Worm (Caenorhabditis elegans) whole organism, L4/young adult: Measurements from ENCODE around the gene srsx-29.

Experiments used
- W03F9.2 ChIP-seq: fragments of 150-350 bp; optimal IDR thresholded peaks from 2 replicates; lab custom pipeline; 2014; ENCODE audit warnings: missing biosample characterization, missing genetic modification characterization
- dao-5 ChIP-seq: sonication (generic microtip); optimal IDR thresholded peaks from 2 replicates; lab custom pipeline; 2016; ENCODE audit warnings: missing genotype, missing genetic modification characterization, moderate library complexity, missing compliant biosample characterization
- him-1 ChIP-seq: sonication (generic microtip); optimal IDR thresholded peaks from 2 replicates; lab custom pipeline; 2016; ENCODE audit warnings: missing genotype, missing genetic modification reagents, missing genetic modification characterization, missing compliant biosample characterization

The srsx-29 gene

DNA sequence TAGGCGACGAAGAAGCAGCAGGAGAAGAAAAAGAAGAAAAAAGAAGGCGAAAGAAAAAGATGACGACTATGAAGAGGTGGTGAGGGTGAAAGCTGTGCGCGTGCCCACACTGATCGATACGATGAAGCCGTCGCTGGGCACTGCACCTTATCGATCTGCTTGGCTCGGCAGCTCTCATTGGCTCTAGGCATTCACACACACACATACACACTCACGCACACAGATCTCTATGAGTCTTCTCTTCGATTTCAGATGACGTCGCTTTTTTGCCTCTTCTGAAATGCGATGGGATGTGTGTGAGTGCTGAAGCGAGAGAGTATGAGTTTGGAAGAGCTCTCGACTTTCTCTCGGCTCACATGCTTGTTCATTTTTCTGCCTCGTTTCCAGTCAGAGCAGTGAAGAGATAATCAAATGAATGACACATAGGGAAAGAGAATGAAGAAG, 19.9 kb downstream of the srsx-29 start:
- TF ChIP-seq dao-5 (tag; lab: Kevin White, UChicago) (no peak), him-1 (tag; lab: Kevin White, UChicago) (peak; percentile 95)

DNA sequence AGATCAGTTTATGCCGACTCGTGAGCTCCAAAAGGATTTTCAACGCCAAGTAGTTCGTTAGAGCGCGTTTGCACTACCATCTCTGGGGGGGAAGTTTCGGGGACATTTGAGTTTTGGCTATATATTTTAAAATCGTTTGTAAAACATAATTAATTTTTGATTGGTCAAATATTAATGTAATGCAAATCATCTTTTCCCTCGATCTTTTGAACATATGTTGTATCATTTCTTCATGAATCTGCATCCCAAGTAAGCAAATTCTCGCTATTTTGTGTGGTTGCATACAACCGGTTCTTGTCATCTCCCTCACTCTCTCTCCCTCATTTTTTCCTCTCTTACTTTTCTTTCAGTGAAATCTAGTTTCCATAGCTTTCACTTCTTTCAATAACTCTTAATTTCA, 23.4 kb downstream of the srsx-29 start:
- TF ChIP-seq him-1 (tag; lab: Kevin White, UChicago) (peak; percentile 40), dao-5 (tag; lab: Kevin White, UChicago) (no peak), W03F9.2 (peak; percentile 55)

DNA sequence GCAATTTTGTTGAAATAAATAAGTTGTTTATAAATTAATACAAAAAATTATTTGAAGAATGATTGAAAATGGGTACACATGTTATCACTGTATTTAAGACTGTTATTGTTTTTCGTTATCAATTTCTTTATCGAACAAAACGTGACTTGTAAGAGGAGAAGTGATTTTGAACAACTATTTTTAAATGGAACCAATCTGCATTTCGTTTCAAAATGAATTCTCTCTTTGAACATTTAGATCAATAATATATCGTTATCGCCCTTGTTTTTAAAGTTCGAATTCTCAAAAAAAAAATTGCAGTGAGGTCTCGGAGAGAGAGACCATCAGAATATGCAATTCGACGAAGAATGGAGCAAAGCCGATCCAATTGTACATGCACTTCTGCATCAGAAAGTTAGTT, 24.4 kb downstream of the srsx-29 start, which contains the start of gene cul-5:
cul-5 (plus strand) TSS at position 301 of the 400 bp plus-strand sequence.
- no peak for TF ChIP-seq W03F9.2
- TF ChIP-seq him-1 (tag; lab: Kevin White, UChicago), result no peak
- TF ChIP-seq dao-5 (tag; lab: Kevin White, UChicago), result no peak

DNA sequence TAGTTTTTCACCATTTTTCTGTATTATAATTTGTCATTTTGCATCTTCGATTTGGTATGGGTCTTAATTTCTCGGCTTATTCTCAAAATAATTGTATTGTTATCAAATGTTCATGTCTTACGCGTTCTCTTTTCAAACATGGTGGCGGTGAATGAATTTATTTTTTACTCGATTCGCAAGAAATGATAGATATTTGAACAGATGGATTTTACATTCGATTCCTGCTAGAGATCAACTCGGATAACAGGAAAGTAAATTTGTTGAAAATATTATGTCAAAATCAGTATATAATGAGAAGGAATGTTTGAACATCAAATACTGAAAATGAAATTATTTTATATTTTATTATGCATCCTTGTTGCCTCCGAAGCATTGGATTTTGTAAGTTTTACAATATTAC, 28.2 kb downstream of the srsx-29 start, which contains the start of gene ZK856.4:
ZK856.4 (plus strand) TSS at position 301 of the 400 bp plus-strand sequence.
- no peak for TF ChIP-seq W03F9.2
- TF ChIP-seq dao-5 (tag; lab: Kevin White, UChicago), result no peak
- TF ChIP-seq him-1 (tag; lab: Kevin White, UChicago), result no peak

DNA sequence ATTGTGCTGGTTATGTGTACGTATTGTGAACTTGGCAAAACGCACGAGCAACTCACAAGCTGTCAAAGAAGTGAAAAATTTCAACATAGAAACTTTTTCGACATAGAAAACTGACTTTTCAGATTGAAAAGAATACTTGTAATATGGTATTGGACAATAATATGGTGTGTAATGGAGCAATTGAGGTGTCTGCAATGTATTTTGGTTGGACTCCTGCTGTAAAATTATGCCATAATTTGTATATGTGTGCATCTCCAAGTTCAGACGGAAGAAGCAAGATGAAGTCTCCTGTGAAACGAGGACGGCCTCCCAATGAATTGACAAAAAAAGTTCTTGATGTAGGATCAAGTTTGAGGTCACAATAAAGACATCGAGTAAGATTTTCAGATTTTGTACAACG, 29.0 kb downstream of the srsx-29 start:
- TF ChIP-seq dao-5 (tag; lab: Kevin White, UChicago), result no peak
- no peak for TF ChIP-seq him-1 (tag; lab: Kevin White, UChicago)
- TF ChIP-seq W03F9.2, result no peak

DNA sequence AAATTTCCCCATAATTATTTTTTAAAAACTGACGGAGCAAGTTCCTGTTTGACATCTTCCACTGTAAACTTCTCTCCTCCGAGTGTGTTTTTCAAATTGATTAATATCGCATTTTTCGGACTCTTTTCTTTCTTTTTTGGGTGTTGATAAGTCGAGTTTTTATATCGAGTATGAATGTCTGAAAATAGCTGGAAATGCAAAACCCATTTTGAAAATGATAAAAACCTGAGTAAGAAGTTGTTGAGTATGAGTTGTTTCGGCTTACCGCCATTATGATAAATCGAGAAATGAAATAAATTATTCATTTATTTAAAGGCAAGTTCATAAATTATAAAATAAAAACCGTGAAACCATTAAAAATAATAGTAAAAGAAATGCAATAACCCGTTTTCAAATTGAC, 30.9 kb downstream of the srsx-29 start, which contains the start of gene ZK856.18:
ZK856.18 (minus strand) TSS at position 289 of the 400 bp plus-strand sequence.
- TF ChIP-seq him-1 (tag; lab: Kevin White, UChicago) (no peak), dao-5 (tag; lab: Kevin White, UChicago) (no peak), W03F9.2 (no peak)

DNA sequence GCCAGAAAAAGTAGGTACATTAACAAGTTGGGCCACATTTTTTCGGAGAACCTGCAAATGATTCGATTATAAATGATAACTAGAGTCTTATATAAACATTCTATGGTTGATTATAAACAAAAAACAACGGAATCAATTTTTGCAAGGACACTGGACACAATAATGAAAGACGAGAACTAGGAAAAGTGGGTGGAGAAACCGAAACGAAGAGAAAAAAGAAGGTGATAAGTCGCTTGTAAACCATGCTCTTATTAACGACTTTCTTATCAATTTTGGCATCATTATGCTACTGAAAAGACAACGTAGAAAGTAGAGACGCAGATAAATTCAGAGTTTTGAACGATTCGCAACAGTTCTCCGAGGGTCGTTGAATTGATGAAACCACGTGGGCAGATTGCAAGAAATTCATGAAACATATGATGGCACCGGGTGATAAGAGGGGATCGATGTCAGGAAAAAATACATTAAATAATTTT, 35.3 kb downstream of the srsx-29 start, which contains the start of gene ZK856.5:
ZK856.5 (minus strand) TSS at position 51 of the 476 bp plus-strand sequence.
- TF ChIP-seq W03F9.2 (no peak), dao-5 (tag; lab: Kevin White, UChicago) (no peak), him-1 (tag; lab: Kevin White, UChicago) (no peak)

DNA sequence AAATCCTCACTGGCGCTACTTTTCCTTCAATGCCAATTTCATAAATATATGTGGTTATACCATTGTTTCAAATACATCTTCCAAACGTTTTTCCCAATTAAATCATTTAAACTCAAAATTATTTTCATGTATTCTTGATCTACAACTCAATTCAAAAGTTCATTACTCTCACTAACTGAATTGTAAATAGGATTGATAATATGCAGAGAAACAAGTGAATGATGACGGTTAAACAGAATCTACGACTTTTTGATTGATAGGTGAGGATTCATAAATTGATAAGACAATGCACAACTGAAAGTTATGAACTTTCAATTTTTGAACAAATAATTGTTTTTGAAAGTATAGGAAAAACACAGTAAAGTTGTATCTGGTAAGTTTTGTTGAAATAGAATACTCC, 36.4 kb downstream of the srsx-29 start:
- TF ChIP-seq W03F9.2, result no peak
- no peak for TF ChIP-seq him-1 (tag; lab: Kevin White, UChicago)
- TF ChIP-seq dao-5 (tag; lab: Kevin White, UChicago), result no peak

DNA sequence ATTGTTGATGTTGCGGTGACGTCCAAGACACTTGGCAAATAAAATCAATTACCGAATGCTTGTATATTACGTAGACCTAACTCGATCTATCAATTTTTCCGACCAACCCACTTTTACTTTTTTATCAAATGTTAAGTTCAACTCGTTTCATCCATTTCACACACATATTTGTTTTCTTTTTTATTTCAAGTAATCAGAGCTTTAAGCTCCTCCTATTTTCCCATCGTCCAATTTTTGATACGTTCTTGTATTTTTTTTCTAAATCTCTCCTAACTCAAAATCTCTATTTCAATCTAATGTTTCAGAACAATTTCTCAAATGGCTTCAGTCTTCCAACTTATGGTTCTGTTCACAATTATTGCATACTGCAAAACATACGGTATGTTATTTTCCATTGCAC, 43.6 kb downstream of the srsx-29 start, which contains the start of gene ZK856.6:
ZK856.6 (plus strand) TSS at position 301 of the 400 bp plus-strand sequence.
- TF ChIP-seq him-1 (tag; lab: Kevin White, UChicago) (no peak), dao-5 (tag; lab: Kevin White, UChicago) (no peak), W03F9.2 (no peak)

DNA sequence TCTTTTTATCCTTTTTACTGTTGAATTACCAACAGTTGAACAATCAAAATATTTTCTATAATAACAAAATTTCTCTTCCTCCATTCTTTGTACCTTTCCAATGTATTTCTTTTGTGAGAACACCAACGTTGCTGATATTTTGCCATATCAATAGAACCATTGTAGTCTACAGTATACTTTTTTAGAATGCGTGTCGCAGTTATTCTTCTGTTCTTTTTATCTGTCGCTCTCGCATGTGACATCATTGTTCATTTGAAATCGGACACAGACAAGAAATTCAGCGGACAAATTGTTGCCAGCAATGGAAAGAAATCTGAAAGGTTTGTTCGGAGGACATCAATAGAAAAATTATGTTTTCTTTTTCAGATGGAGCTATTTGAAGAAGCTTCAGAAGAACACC, 47.1 kb downstream of the srsx-29 start, which contains the start of gene ZK856.7:
ZK856.7 (plus strand) TSS at position 186 of the 400 bp plus-strand sequence.
- TF ChIP-seq W03F9.2 (no peak), dao-5 (tag; lab: Kevin White, UChicago) (no peak), him-1 (tag; lab: Kevin White, UChicago) (no peak)

DNA sequence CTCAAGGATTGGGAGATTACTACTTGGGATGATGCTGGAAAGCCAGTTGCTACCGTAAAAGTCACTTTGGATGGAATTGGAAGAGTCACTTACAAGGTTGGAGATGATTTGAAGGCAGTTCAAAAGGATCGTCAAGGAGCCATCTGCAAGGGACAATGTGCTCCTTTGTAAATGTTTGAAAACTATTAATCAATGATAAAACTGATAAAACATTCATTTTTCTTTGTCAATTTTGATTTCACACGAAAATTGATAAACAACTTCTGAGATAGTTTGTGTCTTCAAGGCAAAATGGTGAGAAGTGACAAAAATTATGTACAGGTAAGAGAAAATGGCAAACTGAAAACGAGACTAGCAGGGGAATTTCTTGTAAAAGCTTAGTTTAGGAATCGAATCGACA, 47.5 kb downstream of the srsx-29 start:
- TF ChIP-seq W03F9.2 (no peak), him-1 (tag; lab: Kevin White, UChicago) (no peak), dao-5 (tag; lab: Kevin White, UChicago) (no peak)

DNA sequence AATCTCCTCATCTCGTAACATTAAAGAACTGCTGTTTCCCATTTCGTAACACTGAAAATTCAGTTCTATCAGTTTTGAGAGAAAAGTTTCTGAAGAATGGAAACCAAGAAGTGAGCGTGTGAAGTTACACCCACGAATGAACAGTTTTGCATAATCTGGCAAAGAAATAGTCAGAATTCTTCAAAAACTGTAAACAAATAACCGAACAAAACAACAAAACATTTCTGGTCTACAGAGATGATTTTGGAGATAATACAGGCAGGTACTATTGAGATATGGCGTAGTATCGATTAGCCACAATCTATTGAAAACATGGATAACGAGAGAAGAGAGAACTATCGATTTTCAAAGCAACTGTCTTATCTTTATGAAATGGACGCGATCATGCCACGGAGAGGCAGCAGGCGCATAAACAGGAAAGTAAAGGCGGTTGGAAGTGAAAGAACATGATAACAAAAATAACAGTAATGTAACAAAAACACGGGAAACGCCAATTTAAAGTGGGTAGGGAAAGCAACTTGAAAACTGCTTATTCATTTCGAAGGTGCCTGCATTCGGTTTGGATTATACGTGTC, 48.7 kb downstream of the srsx-29 start, which contains the start of gene chpf-1:
chpf-1 (minus strand) TSS at position 51 of the 575 bp plus-strand sequence.
- TF ChIP-seq W03F9.2 (no peak), dao-5 (tag; lab: Kevin White, UChicago) (no peak), him-1 (tag; lab: Kevin White, UChicago) (no peak)

DNA sequence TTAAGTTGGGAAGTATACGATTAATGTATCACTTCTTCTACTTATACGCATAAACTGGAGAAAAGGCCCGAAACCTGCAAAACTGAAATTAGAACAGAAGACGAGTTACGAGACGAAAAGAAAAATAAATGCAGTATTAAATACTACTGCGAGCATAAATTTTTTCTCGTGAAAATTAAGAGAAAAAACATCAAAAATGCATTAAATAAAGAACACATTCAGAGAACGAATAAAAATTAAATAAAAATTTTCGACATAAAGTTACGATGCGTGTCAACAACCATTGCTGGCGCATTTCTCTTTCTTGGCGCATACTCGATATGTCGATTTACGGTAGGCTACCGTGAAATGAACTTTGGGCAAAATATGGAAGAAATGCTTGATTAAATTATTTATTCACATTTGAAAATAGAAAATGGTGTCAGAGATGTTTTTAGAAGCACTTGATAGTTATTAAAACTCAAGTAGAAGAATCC, 50.1 kb downstream of the srsx-29 start, which contains the start of the genes ZK856.19 and ZK856.11:
ZK856.19 (minus strand) TSS at position 51 of the 476 bp plus-strand sequence.
ZK856.11 (minus strand) TSS at position 76 of the 476 bp plus-strand sequence.
- peak; percentile 58 for TF ChIP-seq W03F9.2
- TF ChIP-seq him-1 (tag; lab: Kevin White, UChicago), result no peak

DNA sequence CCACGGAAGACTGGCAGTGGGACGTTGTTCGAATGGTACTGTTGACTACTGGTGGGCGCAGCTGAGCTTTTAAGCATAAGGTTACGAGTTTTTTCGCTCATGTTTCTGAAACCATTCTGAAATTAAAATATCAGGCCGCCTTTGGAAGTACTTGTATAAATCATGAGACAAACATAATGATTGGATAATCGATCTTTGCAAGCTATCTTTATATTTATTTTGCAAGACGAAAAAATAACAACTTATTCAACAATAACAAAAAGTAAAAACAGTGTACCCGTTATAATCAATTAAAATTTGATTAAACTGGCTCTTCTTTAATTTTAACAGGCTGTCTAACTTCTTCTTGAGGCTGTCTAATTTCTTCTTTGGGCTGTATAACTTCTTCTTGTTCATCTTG, 50.7 kb downstream of the srsx-29 start, which contains the start of gene ZK856.16:
ZK856.16 (minus strand) TSS at position 101 of the 400 bp plus-strand sequence.
- no peak for TF ChIP-seq him-1 (tag; lab: Kevin White, UChicago)
- TF ChIP-seq dao-5 (tag; lab: Kevin White, UChicago), result no peak
- no peak for TF ChIP-seq W03F9.2
